Worm (Caenorhabditis elegans) whole organism, L4 larva: ENCODE data around the gene C13B4.1.
A peak's percentile ranks its signal among the peaks of the same experiment; 100 is the strongest.

ENCODE experiments used
- D1046.2 ChIP-seq: fragments of 200-800 bp; sonication (Bioruptor generic); IDR thresholded peaks from 2 replicates; pipeline ENCODE4 v1.3.6; 2022; ENCODE audit warnings: missing genetic modification characterization, missing compliant biosample characterization
- F26F4.8 ChIP-seq: fragments of 200-800 bp; sonication (Bioruptor generic); conservative IDR thresholded peaks from 2 replicates; pipeline ENCODE4 v1.3.6; 2022; ENCODE audit warnings: missing genetic modification characterization, missing compliant biosample characterization
- T20F7.1 ChIP-seq: fragments of 200-800 bp; sonication (Bioruptor generic); optimal IDR thresholded peaks from 2 replicates; lab custom pipeline; 2018; ENCODE audit warnings: mild to moderate bottlenecking, missing genetic modification characterization, missing compliant biosample characterization
- T26A8.4 ChIP-seq: fragments of 200-800 bp; sonication (Bioruptor generic); IDR thresholded peaks from 2 replicates; pipeline ENCODE4 v1.3.6; 2022; ENCODE audit warnings: missing genetic modification characterization, missing compliant biosample characterization
- Y105C5A.15 ChIP-seq: fragments of 200-800 bp; sonication (Bioruptor generic); IDR thresholded peaks from 2 replicates; pipeline ENCODE4 v1.3.6; 2022; ENCODE audit warnings: missing genetic modification characterization, missing compliant biosample characterization
- Y5F2A.4 ChIP-seq: fragments of 200-800 bp; sonication (Bioruptor generic); optimal IDR thresholded peaks from 2 replicates; lab custom pipeline; 2018; ENCODE audit warnings: mild to moderate bottlenecking, missing genetic modification characterization, missing compliant biosample characterization
- ZK337.2 ChIP-seq: fragments of 200-800 bp; sonication (Bioruptor generic); IDR thresholded peaks from 2 replicates; pipeline ENCODE4 v1.3.6; 2022; ENCODE audit warnings: missing genetic modification reagents, missing genetic modification characterization, missing compliant biosample characterization
- aha-1 ChIP-seq: fragments of 150-350 bp; peaks from one replicate; lab custom pipeline; 2014; ENCODE audit warnings: missing biosample characterization, missing genetic modification characterization
- ceh-20 ChIP-seq: fragments of 200-800 bp; sonication (Bioruptor generic); IDR thresholded peaks from 2 replicates; pipeline ENCODE4 v1.3.6; 2022; ENCODE audit warnings: missing genetic modification reagents, missing genetic modification characterization, missing compliant biosample characterization
- ceh-82 ChIP-seq: sonication (generic microtip); optimal IDR thresholded peaks from 2 replicates; lab custom pipeline; 2017; ENCODE audit warnings: missing biosample characterization, missing genetic modification characterization
- cey-2 ChIP-seq: sonication (generic microtip); optimal IDR thresholded peaks from 3 replicates; lab custom pipeline; 2017; ENCODE audit warnings: missing genetic modification characterization, mild to moderate bottlenecking, missing compliant biosample characterization, antibody characterized with exemption, borderline replicate concordance; ENCODE audit not compliant: insufficient read depth
- daf-8 ChIP-seq: fragments of 200-800 bp; sonication (Bioruptor generic); IDR thresholded peaks from 2 replicates; pipeline ENCODE4 v1.3.6; 2022; ENCODE audit warnings: missing genetic modification characterization, missing compliant biosample characterization
- dmd-9 ChIP-seq: fragments of 200-800 bp; sonication (Bioruptor generic); IDR thresholded peaks from 2 replicates; pipeline ENCODE4 v1.3.6; 2022; ENCODE audit warnings: missing genetic modification reagents, missing genetic modification characterization, missing compliant biosample characterization
- hlh-11 ChIP-seq: fragments of 200-800 bp; sonication (Bioruptor generic); optimal IDR thresholded peaks from 2 replicates; lab custom pipeline; 2018; ENCODE audit warnings: mild to moderate bottlenecking, missing genetic modification characterization, missing compliant biosample characterization
- hlh-30 ChIP-seq: sonication (generic microtip); optimal IDR thresholded peaks from 2 replicates; lab custom pipeline; 2017; ENCODE audit warnings: antibody characterized with exemption, mild to moderate bottlenecking, missing genetic modification characterization, missing compliant biosample characterization; ENCODE audit not compliant: insufficient read depth
- hmg-1.1 ChIP-seq: fragments of 200-800 bp; sonication (Bioruptor generic); IDR thresholded peaks from 2 replicates; pipeline ENCODE4 v1.3.6; 2022; ENCODE audit warnings: missing genetic modification reagents, missing genetic modification characterization, missing compliant biosample characterization
- lin-29 ChIP-seq: fragments of 200-800 bp; sonication (Bioruptor generic); IDR thresholded peaks from 2 replicates; pipeline ENCODE4 v1.3.6; 2022; ENCODE audit warnings: missing genetic modification reagents, missing genetic modification characterization, missing compliant biosample characterization
- lir-3 ChIP-seq: sonication (generic microtip); optimal IDR thresholded peaks from 2 replicates; lab custom pipeline; 2016; ENCODE audit warnings: mild to moderate bottlenecking, missing genetic modification characterization, missing compliant biosample characterization
- lsy-2 ChIP-seq, 2 experiments: fragments of 150-350 bp in 1 of 2; sonication (generic microtip) in 1 of 2; optimal IDR thresholded peaks; 2 replicates each; lab custom pipeline; 2014 to 2017; ENCODE audit warnings: missing biosample characterization in 2 of 2, missing genetic modification characterization in 2 of 2
- madf-5 ChIP-seq, 2 experiments: fragments of 200-800 bp; sonication (Bioruptor generic); IDR thresholded peaks; 2 replicates each; pipeline ENCODE4 v1.3.6; 2022; ENCODE audit warnings: missing compliant biosample characterization in 2 of 2, missing genetic modification characterization in 2 of 2
- madf-9 ChIP-seq: fragments of 200-800 bp; sonication (Bioruptor generic); conservative IDR thresholded peaks from 2 replicates; pipeline ENCODE4 v1.3.6; 2022; ENCODE audit warnings: missing genetic modification reagents, missing genetic modification characterization, missing compliant biosample characterization
- mdl-1 ChIP-seq, 2 experiments: fragments of 150-350 bp in 1 of 2; sonication (generic microtip) in 1 of 2; optimal IDR thresholded peaks; 2 replicates each; lab custom pipeline; 2014 to 2017; ENCODE audit warnings: missing biosample characterization in 2 of 2, missing genetic modification characterization in 2 of 2
- mdt-29 ChIP-seq: fragments of 200-800 bp; sonication (Bioruptor generic); IDR thresholded peaks from 2 replicates; pipeline ENCODE4 v1.3.6; 2022; ENCODE audit warnings: missing genetic modification reagents, missing genetic modification characterization, missing compliant biosample characterization
- mep-1 ChIP-seq: fragments of 150-350 bp; sonication (generic microtip); optimal IDR thresholded peaks from 3 replicates; lab custom pipeline; 2014; ENCODE audit warnings: missing biosample characterization, missing genetic modification characterization
- mes-2 ChIP-seq: sonication (generic microtip); optimal IDR thresholded peaks from 2 replicates; lab custom pipeline; 2016; ENCODE audit warnings: missing genotype, mild to moderate bottlenecking, missing genetic modification characterization, missing compliant biosample characterization; ENCODE audit not compliant: poor library complexity, severe bottlenecking
- mxl-2 ChIP-seq: fragments of 200-800 bp; sonication (Bioruptor generic); conservative IDR thresholded peaks from 2 replicates; pipeline ENCODE4 v1.3.6; 2022; ENCODE audit warnings: missing genetic modification reagents, missing genetic modification characterization, missing compliant biosample characterization
- nhr-102 ChIP-seq: sonication (generic microtip); optimal IDR thresholded peaks from 2 replicates; lab custom pipeline; 2016; ENCODE audit warnings: mild to moderate bottlenecking, missing genetic modification characterization, moderate library complexity, missing compliant biosample characterization
- nhr-111 ChIP-seq: fragments of 200-800 bp; sonication (Bioruptor generic); optimal IDR thresholded peaks from 2 replicates; lab custom pipeline; 2018; ENCODE audit warnings: mild to moderate bottlenecking, missing genetic modification characterization, missing compliant biosample characterization
- nhr-237 ChIP-seq: sonication (generic microtip); optimal IDR thresholded peaks from 2 replicates; lab custom pipeline; 2017; ENCODE audit warnings: missing biosample characterization, missing genetic modification characterization
- nhr-28 ChIP-seq: fragments of 150-350 bp; optimal IDR thresholded peaks from 2 replicates; lab custom pipeline; 2014; ENCODE audit warnings: missing biosample characterization, missing genetic modification characterization
- nhr-41 ChIP-seq: fragments of 200-800 bp; sonication (Bioruptor generic); IDR thresholded peaks from 2 replicates; pipeline ENCODE4 v1.3.6; 2022; ENCODE audit warnings: missing genetic modification reagents, missing genetic modification characterization, missing compliant biosample characterization
- nhr-77 ChIP-seq: fragments of 150-350 bp; optimal IDR thresholded peaks from 2 replicates; lab custom pipeline; 2014; ENCODE audit warnings: missing biosample characterization, missing genetic modification characterization
- pha-4 ChIP-seq, 2 experiments: fragments of 150-350 bp in 1 of 2; fragments of 200-800 bp in 1 of 2; sonication (Bioruptor generic) in 1 of 2; IDR thresholded peaks in 1 of 2; optimal IDR thresholded peaks in 1 of 2; 2 replicates each; pipeline versions ENCODE4 v1.3.6 to Lab custom; 2014 to 2022; ENCODE audit warnings: missing genetic modification characterization in 2 of 2, missing genetic modification reagents in 2 of 2, missing biosample characterization in 1 of 2, missing compliant biosample characterization in 1 of 2
- pqm-1 ChIP-seq: sonication (generic microtip); optimal IDR thresholded peaks from 2 replicates; lab custom pipeline; 2017; ENCODE audit warnings: missing biosample characterization, missing genetic modification characterization
- saeg-2 ChIP-seq: fragments of 200-800 bp; sonication (Bioruptor generic); IDR thresholded peaks from 2 replicates; pipeline ENCODE4 v1.3.6; 2022; ENCODE audit warnings: missing genetic modification reagents, missing genetic modification characterization, missing compliant biosample characterization
- skn-1 ChIP-seq: fragments of 150-350 bp; optimal IDR thresholded peaks from 2 replicates; lab custom pipeline; 2014; ENCODE audit warnings: missing biosample characterization, missing genetic modification characterization
- spr-3 ChIP-seq: fragments of 200-800 bp; sonication (Bioruptor generic); optimal IDR thresholded peaks from 2 replicates; lab custom pipeline; 2018; ENCODE audit warnings: mild to moderate bottlenecking, missing genetic modification characterization, missing compliant biosample characterization
- tag-97 ChIP-seq: fragments of 200-800 bp; sonication (Bioruptor generic); IDR thresholded peaks from 2 replicates; pipeline ENCODE4 v1.3.6; 2022; ENCODE audit warnings: missing genetic modification characterization, missing compliant biosample characterization
- tra-1 ChIP-seq: fragments of 200-800 bp; sonication (Bioruptor generic); IDR thresholded peaks from 2 replicates; pipeline ENCODE4 v1.3.6; 2022; ENCODE audit warnings: missing genetic modification reagents, missing genetic modification characterization, missing compliant biosample characterization
- unc-39 ChIP-seq: sonication (generic microtip); optimal IDR thresholded peaks from 2 replicates; lab custom pipeline; 2017; ENCODE audit warnings: missing biosample characterization, missing genetic modification characterization
- unc-62 ChIP-seq, 3 experiments: fragments of 150-350 bp in 1 of 3; sonication (generic microtip); optimal IDR thresholded peaks in 2 of 3; peaks in 1 of 3; 1 replicate in 1 of 3; 2 replicates in 2 of 3; lab custom pipeline; 2014 to 2017; ENCODE audit warnings: missing biosample characterization in 3 of 3, missing genetic modification characterization in 3 of 3, missing genetic modification reagents in 3 of 3, missing genotype in 1 of 3
- zfp-3 ChIP-seq: fragments of 200-800 bp; sonication (Bioruptor generic); conservative IDR thresholded peaks from 2 replicates; pipeline ENCODE4 v1.3.6; 2022; ENCODE audit warnings: missing genetic modification reagents, missing genetic modification characterization, missing compliant biosample characterization
- zip-11 ChIP-seq: fragments of 200-800 bp; sonication (Bioruptor generic); IDR thresholded peaks from 2 replicates; pipeline ENCODE4 v1.3.6; 2022; ENCODE audit warnings: missing genetic modification characterization, missing compliant biosample characterization
- ztf-11 ChIP-seq: fragments of 150-350 bp; optimal IDR thresholded peaks from 2 replicates; lab custom pipeline; 2014; ENCODE audit warnings: missing biosample characterization, missing genetic modification characterization

Gene C13B4.1

DNA sequence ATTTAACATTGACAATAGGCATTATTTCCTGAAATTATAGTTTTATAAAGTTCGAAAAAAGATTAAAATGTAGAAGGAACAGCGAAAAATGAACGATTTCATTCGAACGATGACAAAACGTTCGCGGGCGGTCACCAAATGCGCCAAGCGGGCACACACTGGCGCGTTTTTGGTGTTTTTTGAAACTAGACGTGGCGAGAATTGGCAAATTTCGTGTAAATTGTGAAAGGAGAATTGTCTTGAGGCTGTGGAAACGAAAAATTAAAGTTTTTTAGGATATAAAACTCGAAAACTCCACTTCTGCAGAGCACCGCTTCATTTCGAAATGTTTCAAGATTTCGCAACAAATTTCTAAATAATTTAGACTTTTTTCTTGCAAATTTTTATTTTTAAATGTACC is 9.2 kb upstream of the C13B4.1 start, which contains the start of gene usp-14 (continued):
- TF ChIP-seq nhr-28 (tag; lab: Kevin White, UChicago) = peak; percentile 19
- TF ChIP-seq hlh-30 = peak; percentile 18
- no peak for TF ChIP-seq lin-29 (GFP tag; lab: Robert Waterston, UW)
- TF ChIP-seq, all 104 proteins: peak for 26

DNA sequence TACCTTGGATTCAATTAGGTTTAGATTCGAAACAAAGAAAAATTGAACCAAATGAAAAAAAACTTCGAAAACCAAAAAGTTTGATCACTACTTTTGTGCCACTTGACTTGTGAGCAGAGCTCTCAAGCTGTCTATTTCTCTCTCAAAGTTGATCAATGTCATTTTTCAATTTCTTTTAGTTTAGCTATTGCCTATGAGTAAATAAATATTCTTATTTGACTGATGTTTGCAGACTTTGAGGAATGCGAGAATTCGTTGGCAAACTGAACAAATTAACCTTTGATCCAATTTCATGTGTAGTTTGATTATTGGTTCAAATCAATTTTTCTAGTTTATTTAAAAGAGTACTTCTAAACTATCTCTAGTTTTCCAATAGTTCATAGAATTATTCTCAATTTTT is 4.4 kb upstream of the C13B4.1 start:
- TF ChIP-seq unc-62 (GFP tag; optimal IDR thresholded peaks at IDR 0.05 in 1 of 2; lab: Kevin White, UChicago) = peak in 1 of 2 experiments; percentile 91
- TF ChIP-seq unc-62 (tag; optimal IDR thresholded peaks at IDR 0.05; lab: Kevin White, UChicago) = no peak
- TF ChIP-seq nhr-237 (tag; lab: Kevin White, UChicago) = no peak
- TF ChIP-seq aha-1 = no peak
- no peak for TF ChIP-seq skn-1 (tag; lab: Kevin White, UChicago)

DNA sequence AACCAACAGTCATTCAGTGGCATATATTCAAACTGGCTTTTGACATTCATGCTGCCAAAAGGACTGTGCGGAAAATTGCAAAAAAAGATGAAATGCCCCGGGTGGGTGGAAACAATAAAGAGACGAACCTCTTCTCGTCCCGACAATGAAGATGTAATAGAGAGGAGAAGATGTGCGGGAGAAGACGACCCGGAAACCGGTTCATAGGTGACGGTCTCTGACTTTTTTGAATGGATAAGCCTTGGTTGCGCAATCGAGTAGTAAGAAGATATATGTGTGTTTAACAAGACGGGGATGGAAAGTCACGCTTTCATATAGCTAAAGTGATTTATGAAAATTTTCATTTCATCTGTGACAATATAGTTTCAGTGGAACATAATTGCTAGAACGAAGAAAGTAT is 1.3 kb upstream of the C13B4.1 start:
- TF ChIP-seq F26F4.8 (GFP tag; lab: Robert Waterston, UW) = no peak
- peak; percentile 17 for TF ChIP-seq nhr-28 (tag; lab: Kevin White, UChicago)
- no peak for TF ChIP-seq Y105C5A.15 (GFP tag; lab: Robert Waterston, UW)

DNA sequence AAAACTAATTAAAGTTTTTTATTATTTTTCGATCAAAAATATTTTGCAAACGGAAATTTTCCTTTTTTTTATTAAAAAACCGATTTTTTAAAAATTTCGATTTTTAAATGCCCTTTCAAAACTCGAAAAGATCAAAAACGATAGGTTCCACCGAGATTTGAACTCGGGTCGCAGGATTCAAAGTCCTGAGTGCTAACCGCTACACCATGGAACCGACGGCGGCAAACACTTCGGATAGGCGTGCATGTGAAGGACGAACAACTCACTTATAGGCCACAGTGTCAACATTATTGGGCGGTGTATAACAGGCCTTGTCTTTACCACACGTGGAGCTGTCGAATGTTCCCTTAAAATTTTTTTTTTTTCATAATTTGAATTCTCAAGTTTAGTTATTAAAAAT is 4.7 kb downstream of the C13B4.1 start:
- no peak for TF ChIP-seq ceh-82 (tag; lab: Kevin White, UChicago)
- TF ChIP-seq tra-1 = no peak
- TF ChIP-seq nhr-77 = peak; percentile 58
- TF ChIP-seq hmg-1.1 = peak; percentile 51; the same call in 1 of the 2 replicates
- no peak for TF ChIP-seq lir-3 (tag; lab: Kevin White, UChicago)
- peak in 1 of 2 experiments; percentile 16 for TF ChIP-seq lsy-2 (tag; optimal IDR thresholded peaks at IDR 0.05; lab: Kevin White, UChicago)
- peak; percentile 71 for TF ChIP-seq mes-2
- 0 out of 2 replicates have a peak, but pooled peaks have one; percentile 27 for TF ChIP-seq madf-9 (GFP tag; lab: Robert Waterston, UW)
- peak; percentile 46; the same call in 1 of the 2 replicates for TF ChIP-seq pha-4 (GFP tag; IDR thresholded peaks at IDR 0.05; lab: Robert Waterston, UW)
- no peak for TF ChIP-seq pha-4 (tag; optimal IDR thresholded peaks at IDR 0.05; lab: Kevin White, UChicago)
- TF ChIP-seq dmd-9 (GFP tag; lab: Robert Waterston, UW) = no peak
- TF ChIP-seq saeg-2 (GFP tag; lab: Robert Waterston, UW) = no peak
- TF ChIP-seq ZK337.2 (GFP tag; lab: Robert Waterston, UW) = peak; percentile 6; the same call in 1 of the 2 replicates
- TF ChIP-seq hlh-11 (tag; lab: Kevin White, UChicago) = no peak
- TF ChIP-seq tag-97 = no peak
- no peak for TF ChIP-seq spr-3 (GFP tag; lab: Kevin White, UChicago)
- TF ChIP-seq cey-2 (tag; lab: Kevin White, UChicago) = no peak
- TF ChIP-seq nhr-111 = no peak
- TF ChIP-seq Y5F2A.4 (GFP tag; lab: Kevin White, UChicago) = no peak
- TF ChIP-seq nhr-102 = no peak
- no peak for TF ChIP-seq T26A8.4 (GFP tag; lab: Robert Waterston, UW)
- TF ChIP-seq mdl-1 (tag; optimal IDR thresholded peaks at IDR 0.05; lab: Kevin White, UChicago) = no peak
- TF ChIP-seq D1046.2 (GFP tag; lab: Robert Waterston, UW) = no peak
- no peak for TF ChIP-seq unc-39
- no peak for TF ChIP-seq mxl-2
- peak; percentile 54 for TF ChIP-seq aha-1
- TF ChIP-seq ztf-11 (tag; lab: Kevin White, UChicago) = no peak
- peak; percentile 28 for TF ChIP-seq mep-1 (tag; lab: Kevin White, UChicago)
- no peak for TF ChIP-seq ceh-20 (GFP tag; lab: Robert Waterston, UW)
- TF ChIP-seq pqm-1 (tag; lab: Kevin White, UChicago) = no peak
- 0 out of 4 replicates have a peak, but pooled peaks of 1 of the 2 experiments have one; percentile 20 for TF ChIP-seq madf-5 (GFP tag; IDR thresholded peaks at IDR 0.05; lab: Robert Waterston, UW)
- TF ChIP-seq zfp-3 (GFP tag; lab: Robert Waterston, UW) = no peak
- no peak for TF ChIP-seq nhr-41 (GFP tag; lab: Robert Waterston, UW)
- TF ChIP-seq T20F7.1 (GFP tag; lab: Kevin White, UChicago) = no peak
- TF ChIP-seq mdt-29 (GFP tag; lab: Robert Waterston, UW) = no peak
- TF ChIP-seq daf-8 (GFP tag; lab: Robert Waterston, UW) = no peak
- TF ChIP-seq zip-11 (GFP tag; lab: Robert Waterston, UW) = no peak
